Fruit fly (Drosophila melanogaster) whole organism, wandering third instar larva: Measurements from ENCODE around the gene Ythdf.

Experiments used
- Abd-B ChIP-seq: fragments of >200 bp; optimal IDR thresholded peaks from 2 replicates; lab custom pipeline; 2017; ENCODE audit warnings: missing biosample characterization, missing genetic modification characterization
- CG9705 ChIP-seq: fragments of 200-800 bp; sonication (Bioruptor generic); optimal IDR thresholded peaks from 2 replicates; lab custom pipeline; 2018; ENCODE audit warnings: missing biosample characterization, mild to moderate bottlenecking, missing genetic modification characterization
- Dfd ChIP-seq: fragments of >200 bp; optimal IDR thresholded peaks from 2 replicates; lab custom pipeline; 2017; ENCODE audit warnings: missing biosample characterization, missing genetic modification characterization
- Dif ChIP-seq: fragments of 200-275, 200-300 bp; sonication (Bioruptor generic); optimal IDR thresholded peaks from 2 replicates; lab custom pipeline; 2018; ENCODE audit warnings: missing biosample characterization, missing genetic modification characterization; ENCODE audit not compliant: partially characterized antibody
- N ChIP-seq: fragments of >200 bp; optimal IDR thresholded peaks from 2 replicates; lab custom pipeline; 2018; ENCODE audit warnings: missing biosample characterization, missing external identifiers, missing genetic modification characterization
- Vsx2 ChIP-seq: fragments of 200-300, 225-300 bp; sonication (Bioruptor generic); optimal IDR thresholded peaks from 2 replicates; lab custom pipeline; 2018; ENCODE audit warnings: missing biosample characterization, missing genetic modification characterization; ENCODE audit not compliant: partially characterized antibody
- br ChIP-seq: fragments of 200-800 bp; sonication (Bioruptor generic); optimal IDR thresholded peaks from 2 replicates; lab custom pipeline; 2016; ENCODE audit warnings: missing biosample characterization, missing genetic modification characterization
- dsf ChIP-seq: sonication (Bioruptor generic); optimal IDR thresholded peaks from 2 replicates; lab custom pipeline; 2016; ENCODE audit warnings: missing biosample characterization, missing genetic modification characterization, borderline replicate concordance
- ey ChIP-seq: fragments of 200-800 bp; sonication (Bioruptor generic); optimal IDR thresholded peaks from 2 replicates; lab custom pipeline; 2016; ENCODE audit warnings: missing biosample characterization, missing genetic modification characterization
- lola ChIP-seq: fragments of >200 bp; optimal IDR thresholded peaks from 2 replicates; lab custom pipeline; 2017; ENCODE audit warnings: missing biosample characterization, missing genetic modification characterization
- pan ChIP-seq: fragments of >200 bp; optimal IDR thresholded peaks from 2 replicates; lab custom pipeline; 2017
- rgr ChIP-seq: fragments of 200-800 bp; sonication (Bioruptor generic); optimal IDR thresholded peaks from 3 replicates; lab custom pipeline; 2016; ENCODE audit warnings: missing biosample characterization, mild to moderate bottlenecking, missing genetic modification characterization
- sage ChIP-seq: fragments of 200-800 bp; sonication (Bioruptor generic); optimal IDR thresholded peaks from 2 replicates; lab custom pipeline; 2016; ENCODE audit warnings: missing biosample characterization, mild to moderate bottlenecking, missing genetic modification characterization
- tai ChIP-seq: sonication (Bioruptor generic); optimal IDR thresholded peaks from 2 replicates; lab custom pipeline; 2016; ENCODE audit warnings: missing biosample characterization, missing genetic modification characterization

dm6 chr3R:25056488-25057157 lies 17.6 kb upstream of the Ythdf start:
- no peak for TF ChIP-seq tai (GFP tag; lab: Kevin White, UChicago)
- TF ChIP-seq Abd-B (GFP tag; lab: Kevin White, UChicago), result no peak
- no peak for TF ChIP-seq CG9705 (GFP tag; lab: Kevin White, UChicago)
- TF ChIP-seq rgr, result no peak
- no peak for TF ChIP-seq Dfd
- TF ChIP-seq dsf, result no peak
- TF ChIP-seq pan (lab: Kevin White, UChicago), result no peak
- TF ChIP-seq sage (GFP tag; lab: Kevin White, UChicago), result no peak
- no peak for TF ChIP-seq N (GFP tag; lab: Kevin White, UChicago)
- no peak for TF ChIP-seq ey
- TF ChIP-seq lola (GFP tag; lab: Kevin White, UChicago), result no peak
- TF ChIP-seq br (GFP tag; lab: Kevin White, UChicago), result no peak
- no peak for TF ChIP-seq Dif (GFP tag; lab: Kevin White, UChicago)
- no peak for TF ChIP-seq Vsx2 (GFP tag; lab: Kevin White, UChicago)
